Worm (Caenorhabditis elegans) whole organism, L2 larva: ENCODE measurements around the gene C06E4.8.
A peak's percentile ranks its signal among the peaks of the same experiment; 100 is the strongest.

ENCODE experiments used
- F13H6.1 ChIP-seq: sonication (generic microtip); optimal IDR thresholded peaks from 2 replicates; lab custom pipeline; 2016; ENCODE audit warnings: missing genetic modification characterization, missing compliant biosample characterization
- R02D3.7 ChIP-seq: fragments of 150-350 bp; optimal IDR thresholded peaks from 2 replicates; lab custom pipeline; 2014; ENCODE audit warnings: missing biosample characterization, missing genetic modification characterization
- blmp-1 ChIP-seq: sonication (generic microtip); optimal IDR thresholded peaks from 2 replicates; lab custom pipeline; 2017; ENCODE audit warnings: missing genetic modification characterization, mild to moderate bottlenecking, missing compliant biosample characterization, antibody characterized with exemption, moderate library complexity; ENCODE audit not compliant: insufficient read depth
- dmd-4 ChIP-seq: sonication (generic microtip); optimal IDR thresholded peaks from 2 replicates; lab custom pipeline; 2017; ENCODE audit warnings: missing biosample characterization, missing genetic modification characterization
- egl-27 ChIP-seq: sonication (generic microtip); optimal IDR thresholded peaks from 3 replicates; lab custom pipeline; 2017; ENCODE audit warnings: missing biosample characterization, missing genetic modification reagents, missing genetic modification characterization
- fos-1 ChIP-seq: fragments of 150-350 bp; optimal IDR thresholded peaks from 2 replicates; lab custom pipeline; 2014; ENCODE audit warnings: missing biosample characterization, missing genetic modification characterization
- lin-11 ChIP-seq: fragments of 150-350 bp; sonication (generic microtip); optimal IDR thresholded peaks from 2 replicates; lab custom pipeline; 2014; ENCODE audit warnings: missing biosample characterization, missing genetic modification characterization, inconsistent platforms, mixed read lengths
- lsy-2 ChIP-seq, 2 experiments: fragments of 150-350 bp in 1 of 2; sonication (generic microtip) in 1 of 2; optimal IDR thresholded peaks; 2 replicates each; lab custom pipeline; 2014 to 2017; ENCODE audit warnings: missing biosample characterization in 2 of 2, missing genetic modification characterization in 2 of 2
- nhr-12 ChIP-seq: fragments of 150-350 bp; optimal IDR thresholded peaks from 2 replicates; lab custom pipeline; 2014; ENCODE audit warnings: missing biosample characterization, missing genetic modification characterization
- nhr-129 ChIP-seq: fragments of 150-350 bp; optimal IDR thresholded peaks from 2 replicates; lab custom pipeline; 2014; ENCODE audit warnings: missing biosample characterization, missing genetic modification characterization
- nhr-237 ChIP-seq: fragments of 150-350 bp; optimal IDR thresholded peaks from 2 replicates; lab custom pipeline; 2014; ENCODE audit warnings: missing biosample characterization, missing genetic modification characterization
- nhr-25 ChIP-seq: fragments of 150-350 bp; sonication (generic microtip); optimal IDR thresholded peaks from 3 replicates; lab custom pipeline; 2014; ENCODE audit warnings: missing biosample characterization, missing genetic modification characterization
- sem-4 ChIP-seq: fragments of 150-350 bp; optimal IDR thresholded peaks from 2 replicates; lab custom pipeline; 2014; ENCODE audit warnings: missing biosample characterization, missing genetic modification reagents, missing genetic modification characterization
- zag-1 ChIP-seq: fragments of 150-350 bp; optimal IDR thresholded peaks from 2 replicates; lab custom pipeline; 2014; ENCODE audit warnings: missing biosample characterization, missing genetic modification characterization
- ztf-1 ChIP-seq: fragments of 200-800 bp; sonication (Bioruptor generic); conservative IDR thresholded peaks from 2 replicates; pipeline ENCODE4 v1.3.6; 2022; ENCODE audit warnings: missing genetic modification characterization, missing compliant biosample characterization
- ztf-4 ChIP-seq: fragments of 150-350 bp; optimal IDR thresholded peaks from 2 replicates; lab custom pipeline; 2014; ENCODE audit warnings: missing biosample characterization, missing genetic modification characterization

C06E4.8 gene

DNA sequence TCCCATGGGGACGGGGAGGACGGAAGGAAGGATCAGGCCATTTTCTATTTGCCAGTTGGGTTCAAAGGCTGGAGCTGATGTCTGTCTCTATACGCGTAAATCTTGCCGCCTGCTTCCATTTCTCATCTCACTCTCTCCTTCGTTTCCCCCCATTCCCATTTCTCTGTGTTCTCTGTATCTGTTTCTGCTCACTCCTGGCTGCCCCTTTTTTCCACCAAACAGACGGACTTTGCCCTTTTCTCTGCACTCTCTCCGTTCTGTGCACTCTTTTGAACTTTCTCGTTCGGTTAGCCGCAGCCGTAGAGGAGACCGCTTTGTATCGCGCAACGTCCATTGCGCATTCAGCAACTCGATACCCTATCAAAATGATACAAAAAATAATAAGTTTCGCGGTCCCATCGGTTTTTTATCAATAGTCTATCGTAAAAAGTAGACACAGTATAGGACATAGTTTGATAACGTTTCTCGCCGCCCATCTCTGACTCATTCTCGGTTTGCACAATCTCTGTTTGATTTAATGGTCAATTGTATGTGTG, 50.2 kb downstream of the C06E4.8 start (continued):
- no peak for TF ChIP-seq ztf-1 (GFP tag; lab: Robert Waterston, UW)
- no peak for TF ChIP-seq R02D3.7 (tag; lab: Kevin White, UChicago)
- peak; percentile 62 for TF ChIP-seq sem-4 (tag; lab: Kevin White, UChicago)
- TF ChIP-seq blmp-1 (tag; lab: Kevin White, UChicago): peak; percentile 49
- TF ChIP-seq nhr-12 (tag; lab: Kevin White, UChicago): no peak
- no peak for TF ChIP-seq nhr-237 (tag; lab: Kevin White, UChicago)
- peak; percentile 97 for TF ChIP-seq fos-1
- peak; percentile 24 for TF ChIP-seq lin-11 (tag; lab: Kevin White, UChicago)
- peak; percentile 82 for TF ChIP-seq nhr-129 (tag; lab: Kevin White, UChicago)
- TF ChIP-seq ztf-4 (tag; lab: Kevin White, UChicago): no peak
- TF ChIP-seq lsy-2 (tag; optimal IDR thresholded peaks at IDR 0.05; lab: Kevin White, UChicago): peak; percentile 11 to 47
- peak; percentile 85 for TF ChIP-seq F13H6.1
- TF ChIP-seq zag-1 (tag; lab: Kevin White, UChicago): peak; percentile 60
- no peak for TF ChIP-seq egl-27
- TF ChIP-seq dmd-4: no peak

ce11 chrIV:7234623-7235022, 51.1 kb downstream of the C06E4.8 start:
- no peak for TF ChIP-seq lsy-2 (tag; optimal IDR thresholded peaks at IDR 0.05; lab: Kevin White, UChicago)
- peak; percentile 48 for TF ChIP-seq nhr-25 (tag; lab: Kevin White, UChicago)
